Fruit fly (Drosophila melanogaster) whole organism, embryonic: ENCODE measurements around the gene Ppm1.

ENCODE experiments used
- BtbVII ChIP-seq: fragments of 200-800 bp; sonication (Bioruptor generic); optimal IDR thresholded peaks from 3 replicates; lab custom pipeline; 2017; ENCODE audit warnings: missing biosample characterization, mild to moderate bottlenecking, missing genetic modification characterization
- CG1024 ChIP-seq: fragments of 200-800 bp; sonication (Bioruptor generic); IDR thresholded peaks from 2 replicates; pipeline ENCODE4 v1.3.6; 2022; ENCODE audit warnings: missing biosample characterization, missing genetic modification characterization
- CG10267 ChIP-seq: fragments of 200-800 bp; sonication (Bioruptor generic); optimal IDR thresholded peaks from 2 replicates; lab custom pipeline; 2018; ENCODE audit warnings: missing biosample characterization, mild to moderate bottlenecking, missing genetic modification characterization, moderate library complexity
- CG11093 ChIP-seq: fragments of 200-800 bp; sonication (Bioruptor generic); IDR thresholded peaks from 3 replicates; pipeline ENCODE4 v1.3.6; 2022; ENCODE audit warnings: missing biosample characterization, missing genetic modification characterization
- CG12391 ChIP-seq: fragments of 200-800 bp; sonication (Bioruptor generic); optimal IDR thresholded peaks from 3 replicates; lab custom pipeline; 2018; ENCODE audit warnings: missing biosample characterization, mild to moderate bottlenecking, missing genetic modification characterization, moderate library complexity
- CG12769 ChIP-seq: fragments of 200-800 bp; sonication (Bioruptor generic); optimal IDR thresholded peaks from 2 replicates; lab custom pipeline; 2019; ENCODE audit warnings: missing biosample characterization, mild to moderate bottlenecking, missing genetic modification characterization, moderate library complexity
- CG13296 ChIP-seq: fragments of 200-800 bp; sonication (Bioruptor generic); optimal IDR thresholded peaks from 3 replicates; lab custom pipeline; 2018; ENCODE audit warnings: missing biosample characterization, mild to moderate bottlenecking, missing genetic modification characterization
- CG14965 ChIP-seq: fragments of 200-800 bp; sonication (Bioruptor generic); optimal IDR thresholded peaks from 2 replicates; lab custom pipeline; 2016; ENCODE audit warnings: missing biosample characterization, missing genetic modification characterization, borderline replicate concordance
- CG15514 ChIP-seq: fragments of 200-800 bp; sonication (Bioruptor generic); optimal IDR thresholded peaks from 3 replicates; lab custom pipeline; 2017; ENCODE audit warnings: missing biosample characterization, missing genetic modification characterization, mild to moderate bottlenecking, moderate library complexity, missing genetic modification reagents
- CG1602 ChIP-seq: fragments of 200-800 bp; sonication (Bioruptor generic); optimal IDR thresholded peaks from 3 replicates; lab custom pipeline; 2016; ENCODE audit warnings: missing biosample characterization, missing genetic modification characterization
- CG16813 ChIP-seq: fragments of 200-800 bp; sonication (Bioruptor generic); IDR thresholded peaks from 3 replicates; pipeline ENCODE4 v1.3.6; 2022; ENCODE audit warnings: missing biosample characterization, missing genetic modification characterization; ENCODE audit not compliant: partially characterized antibody
- CG1792 ChIP-seq: fragments of 200-800 bp; sonication (Bioruptor generic); optimal IDR thresholded peaks from 2 replicates; lab custom pipeline; 2016; ENCODE audit warnings: missing biosample characterization, missing genetic modification characterization
- CG2120 ChIP-seq: fragments of 200-800 bp; sonication (Bioruptor generic); optimal IDR thresholded peaks from 3 replicates; lab custom pipeline; 2016; ENCODE audit warnings: missing biosample characterization, missing genetic modification characterization
- CG2202 ChIP-seq: fragments of 200-800 bp; sonication (Bioruptor generic); optimal IDR thresholded peaks from 2 replicates; lab custom pipeline; 2018; ENCODE audit warnings: missing biosample characterization, mild to moderate bottlenecking, missing genetic modification characterization
- CG30020 ChIP-seq: fragments of 200-800 bp; optimal IDR thresholded peaks from 2 replicates; lab custom pipeline; 2019; ENCODE audit warnings: missing biosample characterization, mild to moderate bottlenecking, missing genetic modification characterization, moderate library complexity
- CG32532 ChIP-seq: fragments of 200-800 bp; sonication (Bioruptor generic); IDR thresholded peaks from 2 replicates; pipeline ENCODE4 v1.3.6; 2022; ENCODE audit warnings: missing biosample characterization, missing genetic modification characterization
- CG32767 ChIP-seq: fragments of 200-800 bp; sonication (Bioruptor generic); IDR thresholded peaks from 2 replicates; pipeline ENCODE4 v1.3.6; 2022; ENCODE audit warnings: missing biosample characterization, missing genetic modification characterization
- CG7745 ChIP-seq: fragments of 200-800 bp; sonication (Bioruptor generic); optimal IDR thresholded peaks from 2 replicates; lab custom pipeline; 2018; ENCODE audit warnings: missing biosample characterization, mild to moderate bottlenecking, missing genetic modification characterization, moderate library complexity
- CG8281 ChIP-seq: fragments of 200-800 bp; sonication (Bioruptor generic); optimal IDR thresholded peaks from 2 replicates; lab custom pipeline; 2018; ENCODE audit warnings: missing biosample characterization, mild to moderate bottlenecking, missing genetic modification characterization, moderate library complexity
- Camta ChIP-seq: fragments of 200-800 bp; sonication (Bioruptor generic); optimal IDR thresholded peaks from 2 replicates; lab custom pipeline; 2016; ENCODE audit warnings: missing biosample characterization, missing genetic modification characterization
- Dp ChIP-seq: fragments of 200-800 bp; sonication (Bioruptor generic); optimal IDR thresholded peaks from 2 replicates; lab custom pipeline; 2018; ENCODE audit warnings: missing biosample characterization, mild to moderate bottlenecking, missing genetic modification characterization, moderate library complexity
- Hr78 ChIP-seq, 2 experiments: fragments of 200-800 bp in 1 of 2; fragments of >200 bp in 1 of 2; sonication (Bioruptor generic) in 1 of 2; optimal IDR thresholded peaks; 2 replicates each; lab custom pipeline; 2017 to 2019; ENCODE audit warnings: missing biosample characterization in 2 of 2, missing genetic modification characterization in 2 of 2, mild to moderate bottlenecking in 1 of 2, moderate library complexity in 1 of 2
- Lhr ChIP-seq: fragments of 200-800 bp; sonication (Bioruptor generic); optimal IDR thresholded peaks from 3 replicates; lab custom pipeline; 2017; ENCODE audit warnings: mild to moderate bottlenecking, missing biosample characterization, missing genetic modification reagents, missing genetic modification characterization
- Lim3 ChIP-seq: fragments of 200-800 bp; sonication (Bioruptor generic); IDR thresholded peaks from 2 replicates; pipeline ENCODE4 v1.3.6; 2022; ENCODE audit warnings: missing biosample characterization, missing genetic modification characterization
- Mrtf ChIP-seq: fragments of 200-800 bp; sonication (Bioruptor generic); IDR thresholded peaks from 3 replicates; pipeline ENCODE4 v1.3.6; 2022; ENCODE audit warnings: missing biosample characterization, missing genetic modification characterization
- NC2α ChIP-seq: fragments of 200-800 bp; sonication (Bioruptor generic); optimal IDR thresholded peaks from 2 replicates; lab custom pipeline; 2016; ENCODE audit warnings: missing biosample characterization, missing genetic modification characterization
- Scr ChIP-seq: fragments of 200-800 bp; sonication (Bioruptor generic); IDR thresholded peaks from 2 replicates; pipeline ENCODE4 v1.3.6; 2022; ENCODE audit warnings: missing biosample characterization, missing genetic modification characterization; ENCODE audit not compliant: partially characterized antibody
- Side ChIP-seq: fragments of 200-800 bp; sonication (Bioruptor generic); optimal IDR thresholded peaks from 2 replicates; lab custom pipeline; 2016; ENCODE audit warnings: missing biosample characterization, missing genetic modification characterization
- Spps ChIP-seq: fragments of 200-800 bp; sonication (Bioruptor generic); optimal IDR thresholded peaks from 2 replicates; lab custom pipeline; 2018; ENCODE audit warnings: missing biosample characterization, mild to moderate bottlenecking, missing genetic modification characterization
- Taf1 ChIP-seq: fragments of 200-800 bp; sonication (Bioruptor generic); IDR thresholded peaks from 2 replicates; pipeline ENCODE4 v1.3.6; 2022; ENCODE audit warnings: missing biosample characterization, missing genetic modification characterization
- Tbp ChIP-seq: fragments of >200 bp; optimal IDR thresholded peaks from 2 replicates; lab custom pipeline; 2018; ENCODE audit warnings: missing biosample characterization, missing genetic modification characterization
- aop ChIP-seq: fragments of 200-800 bp; sonication (Bioruptor generic); IDR thresholded peaks from 2 replicates; pipeline ENCODE4 v1.3.6; 2022; ENCODE audit warnings: missing biosample characterization, missing genetic modification characterization
- ato ChIP-seq: fragments of 200-800 bp; sonication (Bioruptor generic); IDR thresholded peaks from 2 replicates; pipeline ENCODE4 v1.3.6; 2022; ENCODE audit warnings: missing biosample characterization, missing genetic modification characterization; ENCODE audit not compliant: partially characterized antibody
- cg ChIP-seq: fragments of 200-800 bp; sonication (Bioruptor generic); optimal IDR thresholded peaks from 3 replicates; lab custom pipeline; 2019; ENCODE audit warnings: missing biosample characterization, mild to moderate bottlenecking, missing genetic modification characterization, moderate library complexity
- chm ChIP-seq: fragments of 200-800 bp; sonication (Bioruptor generic); IDR thresholded peaks from 2 replicates; pipeline ENCODE4 v1.3.6; 2022; ENCODE audit warnings: missing biosample characterization, missing genetic modification characterization
- dan ChIP-seq: fragments of 200-800 bp; sonication (Bioruptor generic); IDR thresholded peaks from 2 replicates; pipeline ENCODE4 v1.3.6; 2022; ENCODE audit warnings: missing biosample characterization, missing genetic modification characterization
- danr ChIP-seq: fragments of 200-800 bp; sonication (Bioruptor generic); IDR thresholded peaks from 2 replicates; pipeline ENCODE4 v1.3.6; 2022; ENCODE audit warnings: missing biosample characterization, missing genetic modification characterization
- dimm ChIP-seq: fragments of 200-800 bp; sonication (Bioruptor generic); IDR thresholded peaks from 2 replicates; pipeline ENCODE4 v1.3.6; 2022; ENCODE audit warnings: missing biosample characterization, missing genetic modification characterization
- grn ChIP-seq: fragments of 200-800 bp; sonication (Bioruptor generic); optimal IDR thresholded peaks from 3 replicates; lab custom pipeline; 2017; ENCODE audit warnings: missing biosample characterization, missing genetic modification characterization
- gro ChIP-seq: fragments of 200-800 bp; sonication (Bioruptor generic); optimal IDR thresholded peaks from 2 replicates; lab custom pipeline; 2016; ENCODE audit warnings: missing biosample characterization, missing genetic modification characterization
- ind ChIP-seq: fragments of 200-800 bp; sonication (Bioruptor generic); optimal IDR thresholded peaks from 3 replicates; lab custom pipeline; 2016; ENCODE audit warnings: missing biosample characterization, missing genetic modification characterization
- insv ChIP-seq, 2 experiments: fragments of 200-800 bp; sonication (Bioruptor generic); optimal IDR thresholded peaks; 3 replicates each; lab custom pipeline; 2016 to 2018; ENCODE audit warnings: missing biosample characterization in 2 of 2, missing genetic modification characterization in 2 of 2
- lab ChIP-seq: fragments of 200-800 bp; sonication (Bioruptor generic); optimal IDR thresholded peaks from 3 replicates; lab custom pipeline; 2017; ENCODE audit warnings: missing biosample characterization, missing genetic modification characterization, mild to moderate bottlenecking, moderate library complexity, missing genetic modification reagents
- nmo ChIP-seq: fragments of 200-800 bp; sonication (Bioruptor generic); optimal IDR thresholded peaks from 2 replicates; lab custom pipeline; 2018; ENCODE audit warnings: missing biosample characterization, mild to moderate bottlenecking, missing genetic modification characterization, moderate library complexity
- nom ChIP-seq: fragments of 200-800 bp; sonication (Bioruptor generic); optimal IDR thresholded peaks from 2 replicates; lab custom pipeline; 2017; ENCODE audit warnings: missing biosample characterization, missing genetic modification characterization, mild to moderate bottlenecking, moderate library complexity, missing genetic modification reagents
- pb ChIP-seq: fragments of 200-800 bp; sonication (Bioruptor generic); optimal IDR thresholded peaks from 3 replicates; lab custom pipeline; 2016; ENCODE audit warnings: missing biosample characterization, missing genetic modification characterization
- sens-2 ChIP-seq: fragments of 200-800 bp; sonication (Bioruptor generic); IDR thresholded peaks from 2 replicates; pipeline ENCODE4 v1.3.6; 2022; ENCODE audit warnings: missing biosample characterization, missing genetic modification characterization
- slp2 ChIP-seq: fragments of 200-800 bp; sonication (Bioruptor generic); optimal IDR thresholded peaks from 2 replicates; lab custom pipeline; 2016; ENCODE audit warnings: missing biosample characterization, missing genetic modification characterization
- so ChIP-seq: fragments of 200-800 bp; sonication (Bioruptor generic); IDR thresholded peaks from 3 replicates; pipeline ENCODE4 v1.3.6; 2022; ENCODE audit warnings: missing biosample characterization, missing genetic modification characterization
- sug ChIP-seq: fragments of 200-800 bp; optimal IDR thresholded peaks from 2 replicates; lab custom pipeline; 2019; ENCODE audit warnings: missing biosample characterization, mild to moderate bottlenecking, missing genetic modification characterization, moderate library complexity
- twi ChIP-seq: fragments of 200-800 bp; optimal IDR thresholded peaks from 2 replicates; lab custom pipeline; 2019; ENCODE audit warnings: missing biosample characterization, mild to moderate bottlenecking, missing genetic modification characterization, moderate library complexity

Ppm1 gene

dm6 chr3L:632058-632457 is 50.9 kb downstream of the Ppm1 start (continued):
- TF ChIP-seq ato (GFP tag; lab: Robert Waterston, UW) (no peak), dan (GFP tag; lab: Robert Waterston, UW) (no peak), CG2120 (no peak), CG1602 (GFP tag; lab: Kevin White, UChicago) (no peak), cg (GFP tag; lab: Kevin White, UChicago) (no peak), nmo (GFP tag; lab: Kevin White, UChicago) (no peak), CG13296 (no peak), Camta (GFP tag; lab: Kevin White, UChicago) (no peak), CG14965 (no peak), Lhr (no peak), chm (GFP tag; lab: Robert Waterston, UW) (0 out of 2 replicates have a peak, but pooled peaks have one; percentile 23), ind (GFP tag; lab: Kevin White, UChicago) (no peak), CG2202 (tag; lab: Kevin White, UChicago) (no peak), CG8281 (tag; lab: Kevin White, UChicago) (no peak), CG11093 (GFP tag; lab: Robert Waterston, UW) (no peak), Tbp (no peak), sug (tag; lab: Kevin White, UChicago) (peak; percentile 24), NC2α (GFP tag; lab: Kevin White, UChicago) (no peak), CG32532 (GFP tag; lab: Robert Waterston, UW) (peak; percentile 32; the same call in 1 of the 2 replicates), Scr (GFP tag; lab: Robert Waterston, UW) (no peak), Side (GFP tag; lab: Kevin White, UChicago) (no peak), Spps (tag; lab: Kevin White, UChicago) (no peak), insv (GFP tag; optimal IDR thresholded peaks at IDR 0.05; lab: Kevin White, UChicago) (no peak), slp2 (no peak), CG1024 (no peak), CG16813 (GFP tag; lab: Robert Waterston, UW) (no peak), CG32767 (0 out of 2 replicates have a peak, but pooled peaks have one; percentile 11), CG30020 (no peak), sens-2 (GFP tag; lab: Robert Waterston, UW) (no peak), Dp (GFP tag; lab: Kevin White, UChicago) (no peak), CG1792 (GFP tag; lab: Kevin White, UChicago) (no peak), CG15514 (GFP tag; lab: Kevin White, UChicago) (no peak), CG7745 (tag; lab: Kevin White, UChicago) (no peak), Taf1 (GFP tag; lab: Robert Waterston, UW) (no peak), nom (GFP tag; lab: Kevin White, UChicago) (no peak), Hr78 (GFP tag; optimal IDR thresholded peaks at IDR 0.05; lab: Kevin White, UChicago) (no peak), BtbVII (GFP tag; lab: Kevin White, UChicago) (no peak), danr (GFP tag; lab: Robert Waterston, UW) (no peak), dimm (GFP tag; lab: Robert Waterston, UW) (no peak), pb (GFP tag; lab: Kevin White, UChicago) (no peak), so (GFP tag; lab: Robert Waterston, UW) (no peak; the same call in 2 of the 3 replicates), Lim3 (GFP tag; lab: Robert Waterston, UW) (no peak), grn (GFP tag; lab: Kevin White, UChicago) (no peak), CG12769 (tag; lab: Kevin White, UChicago) (peak; percentile 59), CG10267 (tag; lab: Kevin White, UChicago) (no peak), Mrtf (GFP tag; lab: Robert Waterston, UW) (no peak), twi (tag; lab: Kevin White, UChicago) (no peak), lab (GFP tag; lab: Kevin White, UChicago) (peak; percentile 4), CG12391 (tag; lab: Kevin White, UChicago) (no peak), aop (GFP tag; lab: Robert Waterston, UW) (no peak), gro (no peak)
